Worm (Caenorhabditis elegans) whole organism, L1 larva: Measurements from ENCODE around the gene T27A10.5.

Experiments used
- C04F5.9 ChIP-seq: sonication (generic microtip); optimal IDR thresholded peaks from 2 replicates; lab custom pipeline; 2016; ENCODE audit warnings: missing genetic modification characterization, missing compliant biosample characterization
- ceh-82 ChIP-seq, 3 experiments: fragments of 150-350 bp in 1 of 3; sonication (generic microtip) in 2 of 3; optimal IDR thresholded peaks; 2 replicates each; lab custom pipeline; 2014 to 2017; ENCODE audit warnings: missing biosample characterization in 3 of 3, missing genetic modification characterization in 3 of 3
- egl-27 ChIP-seq, 2 experiments: fragments of 150-350 bp in 1 of 2; sonication (generic microtip); optimal IDR thresholded peaks; 3 replicates each; lab custom pipeline; 2017 to 2018; ENCODE audit warnings: missing biosample characterization in 2 of 2, missing genetic modification characterization in 2 of 2, missing genetic modification reagents in 2 of 2
- elt-3 ChIP-seq, 6 experiments: fragments of 150-350 bp in 1 of 6; sonication (generic microtip); optimal IDR thresholded peaks; 2 replicates each; lab custom pipeline; 2017 to 2018; ENCODE audit warnings: missing biosample characterization in 6 of 6, missing genetic modification characterization in 6 of 6, inconsistent platforms in 1 of 6
- fkh-8 ChIP-seq: sonication (generic microtip); optimal IDR thresholded peaks from 2 replicates; lab custom pipeline; 2016; ENCODE audit warnings: mild to moderate bottlenecking, missing genetic modification characterization, missing compliant biosample characterization
- mef-2 ChIP-seq: fragments of 150-350 bp; optimal IDR thresholded peaks from 2 replicates; lab custom pipeline; 2014; ENCODE audit warnings: missing biosample characterization, missing genetic modification characterization
- nhr-90 ChIP-seq: sonication (generic microtip); optimal IDR thresholded peaks from 2 replicates; lab custom pipeline; 2016; ENCODE audit warnings: mild to moderate bottlenecking, missing genetic modification characterization, missing compliant biosample characterization; ENCODE audit not compliant: poor library complexity

DNA sequence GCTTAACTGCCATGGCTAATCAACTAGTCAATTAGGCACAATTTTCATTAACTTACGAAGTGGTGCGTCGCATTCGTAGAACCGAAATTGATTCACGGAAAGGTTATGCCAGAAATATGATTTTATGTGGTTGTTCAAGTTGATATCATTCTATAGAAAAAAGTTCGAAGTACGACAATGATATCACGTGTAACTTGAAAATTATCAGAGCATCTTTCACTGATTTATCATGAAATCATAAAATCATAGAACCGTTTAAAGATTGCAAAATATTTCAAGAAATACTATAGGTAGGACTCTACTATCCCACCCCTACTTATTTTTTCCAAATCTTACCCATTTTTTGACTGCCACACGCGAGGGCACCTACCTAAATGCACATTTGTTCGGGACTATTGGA is 20.4 kb downstream of the T27A10.5 start:
- no peak for TF ChIP-seq ceh-82 (tag; optimal IDR thresholded peaks at IDR 0.05; lab: Kevin White, UChicago)
- TF ChIP-seq nhr-90 (tag; lab: Kevin White, UChicago): no peak
- TF ChIP-seq elt-3 (tag; optimal IDR thresholded peaks at IDR 0.05; lab: Kevin White, UChicago): no peak
- TF ChIP-seq C04F5.9 (tag; lab: Kevin White, UChicago): no peak
- no peak for TF ChIP-seq mef-2 (tag; lab: Kevin White, UChicago)
- TF ChIP-seq fkh-8 (tag; lab: Kevin White, UChicago): no peak
- TF ChIP-seq egl-27 (tag; optimal IDR thresholded peaks at IDR 0.05; lab: Kevin White, UChicago): no peak
